Fruit fly (Drosophila melanogaster) whole organism, embryonic: Measurements from ENCODE around the gene Pstk.

Experiments
- Antp ChIP-seq: fragments of 200-800 bp; sonication (Bioruptor generic); optimal IDR thresholded peaks from 3 replicates; lab custom pipeline; 2016; ENCODE audit warnings: missing biosample characterization, missing genetic modification characterization
- Atf3 ChIP-seq: fragments of 200-800 bp; sonication (Bioruptor generic); optimal IDR thresholded peaks from 3 replicates; lab custom pipeline; 2016; ENCODE audit warnings: missing biosample characterization, missing genetic modification characterization
- B-H2 ChIP-seq: fragments of 200-800 bp; sonication (Bioruptor generic); optimal IDR thresholded peaks from 2 replicates; lab custom pipeline; 2018; ENCODE audit warnings: missing biosample characterization, mild to moderate bottlenecking, missing genetic modification characterization
- Bdp1 ChIP-seq: fragments of 200-800 bp; sonication (Bioruptor generic); optimal IDR thresholded peaks from 3 replicates; lab custom pipeline; 2016; ENCODE audit warnings: missing biosample characterization, missing genetic modification characterization
- CG10274 ChIP-seq: fragments of 200-800 bp; sonication (Bioruptor generic); optimal IDR thresholded peaks from 3 replicates; lab custom pipeline; 2017; ENCODE audit warnings: missing biosample characterization, mild to moderate bottlenecking, missing genetic modification characterization
- CG10565 ChIP-seq: fragments of 200-800 bp; sonication (Bioruptor generic); optimal IDR thresholded peaks from 3 replicates; lab custom pipeline; 2016; ENCODE audit warnings: missing biosample characterization, mild to moderate bottlenecking, missing genetic modification characterization
- CG11093 ChIP-seq: fragments of 200-800 bp; sonication (Bioruptor generic); IDR thresholded peaks from 3 replicates; pipeline ENCODE4 v1.3.6; 2022; ENCODE audit warnings: missing biosample characterization, missing genetic modification characterization
- CG12071 ChIP-seq: fragments of 200-800 bp; sonication (Bioruptor generic); optimal IDR thresholded peaks from 3 replicates; lab custom pipeline; 2018; ENCODE audit warnings: missing biosample characterization, mild to moderate bottlenecking, missing genetic modification characterization
- CG12219 ChIP-seq: fragments of 200-800 bp; sonication (Bioruptor generic); optimal IDR thresholded peaks from 3 replicates; lab custom pipeline; 2018; ENCODE audit warnings: missing biosample characterization, mild to moderate bottlenecking, missing genetic modification characterization
- CG15011 ChIP-seq: fragments of 200-800 bp; sonication (Bioruptor generic); optimal IDR thresholded peaks from 3 replicates; lab custom pipeline; 2018; ENCODE audit warnings: missing biosample characterization, mild to moderate bottlenecking, missing genetic modification characterization
- CG1647 ChIP-seq: fragments of 200-800 bp; sonication (Bioruptor generic); optimal IDR thresholded peaks from 3 replicates; lab custom pipeline; 2016; ENCODE audit warnings: missing biosample characterization, missing genetic modification characterization
- CG17361 ChIP-seq: fragments of 200-800 bp; sonication (Bioruptor generic); IDR thresholded peaks from 3 replicates; pipeline ENCODE4 v1.3.6; 2022; ENCODE audit warnings: missing biosample characterization, missing genetic modification characterization
- CG17612 ChIP-seq: fragments of 200-800 bp; sonication (Bioruptor generic); IDR thresholded peaks from 2 replicates; pipeline ENCODE4 v1.3.6; 2022; ENCODE audit warnings: missing biosample characterization, missing genetic modification characterization
- CG17802 ChIP-seq: fragments of 200-800 bp; sonication (Bioruptor generic); optimal IDR thresholded peaks from 2 replicates; lab custom pipeline; 2018; ENCODE audit warnings: missing biosample characterization, mild to moderate bottlenecking, missing genetic modification characterization, moderate library complexity
- CG6272 ChIP-seq: fragments of 200-800 bp; sonication (Bioruptor generic); IDR thresholded peaks from 2 replicates; pipeline ENCODE4 v1.3.6; 2022; ENCODE audit warnings: missing biosample characterization, missing genetic modification characterization
- CG7271 ChIP-seq: fragments of 200-800 bp; sonication (Bioruptor generic); optimal IDR thresholded peaks from 2 replicates; lab custom pipeline; 2018; ENCODE audit warnings: missing biosample characterization, mild to moderate bottlenecking, missing genetic modification characterization, moderate library complexity
- CG7786 ChIP-seq: fragments of 200-800 bp; sonication (Bioruptor generic); optimal IDR thresholded peaks from 2 replicates; lab custom pipeline; 2016; ENCODE audit warnings: missing biosample characterization, missing genetic modification characterization
- CG9932 ChIP-seq: fragments of 200-800 bp; sonication (Bioruptor generic); IDR thresholded peaks from 2 replicates; pipeline ENCODE4 v1.3.6; 2022; ENCODE audit warnings: missing biosample characterization, missing genetic modification characterization
- D ChIP-seq, 2 experiments: fragments of 200-800 bp in 1 of 2; fragments of >200 bp in 1 of 2; sonication (Bioruptor generic) in 1 of 2; optimal IDR thresholded peaks; 2 replicates in 1 of 2; 3 replicates in 1 of 2; lab custom pipeline; 2017; ENCODE audit warnings: mild to moderate bottlenecking in 1 of 2, missing biosample characterization in 1 of 2, missing genetic modification characterization in 1 of 2, missing genetic modification reagents in 1 of 2
- Deaf1 ChIP-seq: fragments of 200-800 bp; optimal IDR thresholded peaks from 3 replicates; lab custom pipeline; 2019; ENCODE audit warnings: missing biosample characterization, mild to moderate bottlenecking, missing genetic modification characterization, moderate library complexity
- Dfd ChIP-seq, 2 experiments: fragments of >200 bp; optimal IDR thresholded peaks; 2 replicates each; lab custom pipeline; 2017; ENCODE audit warnings: missing biosample characterization in 2 of 2, missing genetic modification characterization in 2 of 2
- Dip2 ChIP-seq: fragments of 200-800 bp; sonication (Bioruptor generic); IDR thresholded peaks from 2 replicates; pipeline ENCODE4 v1.3.6; 2022; ENCODE audit warnings: missing biosample characterization, missing genetic modification characterization
- E2f1 ChIP-seq: fragments of 200-800 bp; sonication (Bioruptor generic); IDR thresholded peaks from 2 replicates; pipeline ENCODE4 v1.3.6; 2022; ENCODE audit warnings: missing biosample characterization, missing genetic modification characterization
- ERR ChIP-seq: fragments of 200-800 bp; sonication (Bioruptor generic); optimal IDR thresholded peaks from 2 replicates; lab custom pipeline; 2016; ENCODE audit warnings: missing biosample characterization, missing genetic modification characterization
- H2.0 ChIP-seq: fragments of 200-800 bp; sonication (Bioruptor generic); IDR thresholded peaks from 2 replicates; pipeline ENCODE4 v1.3.6; 2022; ENCODE audit warnings: missing biosample characterization, missing genetic modification characterization
- HHEX ChIP-seq: fragments of 200-800 bp; sonication (Bioruptor generic); optimal IDR thresholded peaks from 3 replicates; lab custom pipeline; 2017; ENCODE audit warnings: missing biosample characterization, mild to moderate bottlenecking, missing genetic modification characterization, missing genetic modification reagents
- Hey ChIP-seq: fragments of 200-800 bp; sonication (Bioruptor generic); optimal IDR thresholded peaks from 3 replicates; lab custom pipeline; 2018; ENCODE audit warnings: missing biosample characterization, mild to moderate bottlenecking, missing genetic modification characterization
- HmgD ChIP-seq: fragments of 200-800 bp; sonication (Bioruptor generic); optimal IDR thresholded peaks from 3 replicates; lab custom pipeline; 2016; ENCODE audit warnings: missing biosample characterization, missing genetic modification characterization
- Nf-YB ChIP-seq: fragments of 200-800 bp; sonication (Bioruptor generic); optimal IDR thresholded peaks from 3 replicates; lab custom pipeline; 2019; ENCODE audit warnings: missing biosample characterization, mild to moderate bottlenecking, missing genetic modification characterization, moderate library complexity
- Optix ChIP-seq: fragments of 200-800 bp; sonication (Bioruptor generic); IDR thresholded peaks from 3 replicates; pipeline ENCODE4 v1.3.6; 2022; ENCODE audit warnings: missing biosample characterization, missing genetic modification characterization
- Rx ChIP-seq: fragments of 200-800 bp; sonication (Bioruptor generic); IDR thresholded peaks from 2 replicates; pipeline ENCODE4 v1.3.6; 2022; ENCODE audit warnings: missing biosample characterization, missing genetic modification characterization
- abd-A ChIP-seq: fragments of 200-800 bp; sonication (Bioruptor generic); optimal IDR thresholded peaks from 3 replicates; lab custom pipeline; 2019; ENCODE audit warnings: missing biosample characterization, mild to moderate bottlenecking, missing genetic modification characterization, moderate library complexity
- ara ChIP-seq: fragments of 200-800 bp; sonication (Bioruptor generic); IDR thresholded peaks from 2 replicates; pipeline ENCODE4 v1.3.6; 2022; ENCODE audit warnings: missing biosample characterization, missing genetic modification characterization
- ase ChIP-seq: fragments of 200-800 bp; sonication (Bioruptor generic); IDR thresholded peaks from 3 replicates; pipeline ENCODE4 v1.3.6; 2022; ENCODE audit warnings: missing biosample characterization, missing genetic modification characterization
- ash1 ChIP-seq: fragments of 200-800 bp; sonication (Bioruptor generic); optimal IDR thresholded peaks from 2 replicates; lab custom pipeline; 2018; ENCODE audit warnings: missing biosample characterization, mild to moderate bottlenecking, missing genetic modification characterization
- ato ChIP-seq: fragments of 200-800 bp; sonication (Bioruptor generic); IDR thresholded peaks from 2 replicates; pipeline ENCODE4 v1.3.6; 2022; ENCODE audit warnings: missing biosample characterization, missing genetic modification characterization; ENCODE audit not compliant: partially characterized antibody
- az2 ChIP-seq: fragments of 200-800 bp; sonication (Bioruptor generic); optimal IDR thresholded peaks from 3 replicates; lab custom pipeline; 2016; ENCODE audit warnings: missing biosample characterization, missing genetic modification characterization
- cg ChIP-seq: fragments of 200-800 bp; sonication (Bioruptor generic); optimal IDR thresholded peaks from 3 replicates; lab custom pipeline; 2019; ENCODE audit warnings: missing biosample characterization, mild to moderate bottlenecking, missing genetic modification characterization, moderate library complexity
- chn ChIP-seq: fragments of 200-800 bp; sonication (Bioruptor generic); optimal IDR thresholded peaks from 2 replicates; lab custom pipeline; 2016; ENCODE audit warnings: missing biosample characterization, missing genetic modification characterization
- danr ChIP-seq: fragments of 200-800 bp; sonication (Bioruptor generic); IDR thresholded peaks from 2 replicates; pipeline ENCODE4 v1.3.6; 2022; ENCODE audit warnings: missing biosample characterization, missing genetic modification characterization
- eyg ChIP-seq: fragments of 200-800 bp; sonication (Bioruptor generic); optimal IDR thresholded peaks from 3 replicates; lab custom pipeline; 2016; ENCODE audit warnings: missing biosample characterization, missing genetic modification characterization
- fd102C ChIP-seq: fragments of 200-800 bp; sonication (Bioruptor generic); optimal IDR thresholded peaks from 2 replicates; lab custom pipeline; 2018; ENCODE audit warnings: missing biosample characterization, mild to moderate bottlenecking, missing genetic modification characterization, moderate library complexity
- pan ChIP-seq, 4 experiments: fragments of >200 bp in 3 of 4; fragments of 200-800 bp in 1 of 4; sonication (Bioruptor generic) in 1 of 4; optimal IDR thresholded peaks in 3 of 4; IDR thresholded peaks in 1 of 4; 2 replicates each; pipeline versions ENCODE4 v1.3.6 to Lab custom; 2017 to 2022; ENCODE audit warnings: missing biosample characterization in 2 of 4, missing genetic modification characterization in 2 of 4, mixed read lengths in 1 of 4
- run ChIP-seq: fragments of 200-800 bp; sonication (Bioruptor generic); optimal IDR thresholded peaks from 3 replicates; lab custom pipeline; 2018; ENCODE audit warnings: missing biosample characterization, mild to moderate bottlenecking, missing genetic modification characterization
- slbo ChIP-seq: fragments of 200-800 bp; sonication (Bioruptor generic); IDR thresholded peaks from 2 replicates; pipeline ENCODE4 v1.3.6; 2022; ENCODE audit warnings: missing biosample characterization, missing genetic modification characterization
- tgo ChIP-seq: fragments of 200-800 bp; sonication (Bioruptor generic); IDR thresholded peaks from 3 replicates; pipeline ENCODE4 v1.3.6; 2022; ENCODE audit warnings: missing biosample characterization, missing genetic modification characterization
- trem ChIP-seq: fragments of 200-800 bp; optimal IDR thresholded peaks from 3 replicates; lab custom pipeline; 2019; ENCODE audit warnings: missing biosample characterization, mild to moderate bottlenecking, missing genetic modification characterization, moderate library complexity
- z ChIP-seq: fragments of 200-800 bp; sonication (Bioruptor generic); IDR thresholded peaks from 3 replicates; pipeline ENCODE4 v1.3.6; 2022; ENCODE audit warnings: missing biosample characterization, missing genetic modification characterization
- zen2 ChIP-seq: fragments of 200-800 bp; sonication (Bioruptor generic); IDR thresholded peaks from 3 replicates; pipeline ENCODE4 v1.3.6; 2022; ENCODE audit warnings: missing biosample characterization, missing genetic modification characterization; ENCODE audit not compliant: partially characterized antibody

The Pstk gene

DNA sequence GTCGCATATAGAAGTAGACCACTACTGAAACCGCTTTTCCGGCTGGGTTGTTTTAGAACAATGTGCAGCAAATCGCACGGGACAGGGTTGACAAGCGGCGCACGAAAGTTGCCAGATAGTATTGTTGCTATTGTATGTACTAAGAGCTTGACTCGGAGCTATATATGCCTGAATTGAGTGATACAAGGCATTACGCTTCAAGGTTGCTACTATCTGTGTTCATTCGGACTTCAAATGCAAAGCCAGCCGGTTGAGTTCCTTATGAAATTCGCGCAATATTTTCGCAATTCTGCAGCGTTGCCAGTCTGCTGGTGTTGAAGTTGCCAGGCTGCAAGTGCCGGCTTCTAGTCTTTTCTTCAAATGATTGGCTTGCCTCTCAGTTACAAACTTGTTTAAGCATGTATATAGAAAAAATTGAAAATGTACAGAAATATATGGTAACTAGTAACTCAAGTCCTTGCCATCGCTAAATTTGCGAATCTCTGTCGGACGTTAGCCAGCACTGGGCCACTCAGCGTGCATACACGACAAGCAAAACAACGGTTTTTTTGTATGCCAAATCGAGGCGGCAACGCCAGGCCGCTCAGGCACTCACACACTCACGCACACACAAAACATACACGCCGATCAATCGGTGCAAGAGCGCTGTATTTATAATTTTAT lies 33.6 kb upstream of the Pstk start, which contains the start of the genes Ranbp21 and Elys (continued):
- TF ChIP-seq danr (GFP tag; lab: Robert Waterston, UW), result no peak
- no peak for TF ChIP-seq HHEX (GFP tag; lab: Kevin White, UChicago)
- peak; percentile 51; the same call in 2 of the 3 replicates for TF ChIP-seq CG11093
- peak; percentile 20 for TF ChIP-seq CG17802 (tag; lab: Kevin White, UChicago)
- peak; percentile 32 for TF ChIP-seq Atf3 (GFP tag; lab: Kevin White, UChicago)
- no peak for TF ChIP-seq Hey (tag; lab: Kevin White, UChicago)
- TF ChIP-seq Dfd (GFP tag; optimal IDR thresholded peaks at IDR 0.05; lab: Kevin White, UChicago), result no peak
- peak; percentile 56 for TF ChIP-seq CG7786 (GFP tag; lab: Kevin White, UChicago)
- no peak for TF ChIP-seq ERR (GFP tag; lab: Kevin White, UChicago)
- TF ChIP-seq cg, result peak; percentile 69
- peak; percentile 77 for TF ChIP-seq slbo (GFP tag; lab: Robert Waterston, UW)
- peak; percentile 66 for TF ChIP-seq CG9932 (GFP tag; lab: Robert Waterston, UW)
- TF ChIP-seq Nf-YB (GFP tag; lab: Kevin White, UChicago), result no peak
- TF ChIP-seq CG17361 (GFP tag; lab: Robert Waterston, UW), result no peak; the same call in 2 of the 3 replicates
- peak; percentile 45 for TF ChIP-seq az2 (GFP tag; lab: Kevin White, UChicago)
- TF ChIP-seq Antp (GFP tag; lab: Kevin White, UChicago), result peak; percentile 72
- TF ChIP-seq ase (GFP tag; lab: Robert Waterston, UW), result peak; percentile 50; the same call in 1 of the 3 replicates
- TF ChIP-seq tgo, result peak; percentile 44; the same call in 1 of the 3 replicates
- TF ChIP-seq CG10565 (GFP tag; lab: Kevin White, UChicago), result no peak
- no peak for TF ChIP-seq CG7271 (tag; lab: Kevin White, UChicago)
- TF ChIP-seq eyg (GFP tag; lab: Kevin White, UChicago), result peak; percentile 15
- peak; percentile 59 for TF ChIP-seq chn (GFP tag; lab: Kevin White, UChicago)
- no peak for TF ChIP-seq run (tag; lab: Kevin White, UChicago)
- no peak for TF ChIP-seq Deaf1 (tag; lab: Kevin White, UChicago)
- no peak for TF ChIP-seq CG10274
- TF ChIP-seq Rx (GFP tag; lab: Robert Waterston, UW), result peak; percentile 57
- TF ChIP-seq ara, result peak; percentile 62
- no peak for TF ChIP-seq CG12071 (GFP tag; lab: Kevin White, UChicago)
- peak; percentile 57; the same call in 2 of the 3 replicates for TF ChIP-seq Optix (GFP tag; lab: Robert Waterston, UW)
- no peak for TF ChIP-seq Dip2 (GFP tag; lab: Robert Waterston, UW)
- TF ChIP-seq CG12219 (GFP tag; lab: Kevin White, UChicago), result no peak
- no peak for TF ChIP-seq zen2 (GFP tag; lab: Robert Waterston, UW)
- no peak for TF ChIP-seq fd102C (GFP tag; lab: Kevin White, UChicago)
- TF ChIP-seq CG6272 (GFP tag; lab: Robert Waterston, UW), result peak; percentile 40; the same call in 1 of the 2 replicates
- no peak for TF ChIP-seq z (GFP tag; lab: Robert Waterston, UW)
- TF ChIP-seq B-H2 (GFP tag; lab: Kevin White, UChicago), result no peak
- TF ChIP-seq E2f1, result peak; percentile 42; the same call in 1 of the 2 replicates
- TF ChIP-seq ash1 (GFP tag; lab: Kevin White, UChicago), result no peak
- TF ChIP-seq abd-A, result no peak
- peak; percentile 52 for TF ChIP-seq H2.0 (GFP tag; lab: Robert Waterston, UW)
- no peak for TF ChIP-seq D (optimal IDR thresholded peaks at IDR 0.05; lab: Kevin White, UChicago)
- no peak for TF ChIP-seq D (GFP tag; optimal IDR thresholded peaks at IDR 0.05; lab: Kevin White, UChicago)
- TF ChIP-seq HmgD, result peak; percentile 40
- TF ChIP-seq CG1647 (GFP tag; lab: Kevin White, UChicago), result peak; percentile 42
- no peak for TF ChIP-seq CG15011
- peak; percentile 41 for TF ChIP-seq Bdp1 (GFP tag; lab: Kevin White, UChicago)
- no peak for TF ChIP-seq pan (optimal IDR thresholded peaks at IDR 0.05; lab: Kevin White, UChicago)
- TF ChIP-seq pan (GFP tag; optimal IDR thresholded peaks at IDR 0.05 in 1 of 2, IDR thresholded peaks at IDR 0.05 in 1 of 2), result peak in 1 of 2 experiments; percentile 68
- peak; percentile 51 for TF ChIP-seq trem (tag; lab: Kevin White, UChicago)
- TF ChIP-seq CG17612 (GFP tag; lab: Robert Waterston, UW), result no peak
- TF ChIP-seq ato (GFP tag; lab: Robert Waterston, UW), result no peak
